Worm (Caenorhabditis elegans): ENCODE measurements around the gene F49H6.8.

F49H6.8 gene

DNA sequence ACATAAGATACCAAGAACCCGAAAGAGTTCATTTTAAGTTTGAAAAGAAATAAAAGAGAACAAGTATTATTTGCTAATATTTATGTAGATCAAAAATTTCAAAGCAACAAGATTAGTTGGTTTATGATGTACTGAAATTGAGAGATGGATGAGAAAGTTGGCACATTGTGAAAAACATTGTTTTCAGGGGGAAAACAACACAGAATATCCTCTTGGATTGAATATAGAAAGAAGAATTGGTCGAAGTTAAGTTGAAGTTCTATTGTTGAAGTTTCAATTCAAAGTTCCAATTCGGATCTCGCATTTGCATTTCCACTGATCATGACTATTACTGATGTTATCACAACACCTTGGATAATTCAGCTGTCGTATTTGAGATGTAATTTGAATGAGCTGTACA lies 21.8 kb downstream of the F49H6.8 start:
- TF ChIP-seq lin-39 (tag; optimal IDR thresholded peaks at IDR 0.05) (no peak), nhr-77 (tag; optimal IDR thresholded peaks at IDR 0.05) (no peak), elt-1 (tag; optimal IDR thresholded peaks at IDR 0.05) (no peak), lin-13 (GFP tag; optimal IDR thresholded peaks at IDR 0.05) (no peak), nhr-23 (tag; optimal IDR thresholded peaks at IDR 0.05) (no peak), sma-9 (GFP tag; optimal IDR thresholded peaks at IDR 0.05) (no peak), sma-9 (tag; optimal IDR thresholded peaks at IDR 0.05) (no peak), gmeb-1 (tag; optimal IDR thresholded peaks at IDR 0.05) (no peak), ztf-11 (tag; optimal IDR thresholded peaks at IDR 0.05) (no peak), blmp-1 (tag; optimal IDR thresholded peaks at IDR 0.05; ENCODE audit: insufficient read depth) (no peak), lin-11 (tag; optimal IDR thresholded peaks at IDR 0.05) (no peak), peb-1 (tag; optimal IDR thresholded peaks at IDR 0.05) (no peak), skn-1 (tag; optimal IDR thresholded peaks at IDR 0.05) (no peak), ceh-16 (tag; optimal IDR thresholded peaks at IDR 0.05) (no peak), unc-39 (tag; optimal IDR thresholded peaks at IDR 0.05) (no peak), sem-4 (tag; optimal IDR thresholded peaks at IDR 0.05) (no peak), dmd-4 (tag; optimal IDR thresholded peaks at IDR 0.05) (no peak), ama-1 (optimal IDR thresholded peaks at IDR 0.05) (no peak), crh-2 (tag; optimal IDR thresholded peaks at IDR 0.05) (no peak), ztf-4 (tag; optimal IDR thresholded peaks at IDR 0.05) (no peak), nhr-25 (tag; optimal IDR thresholded peaks at IDR 0.05) (no peak)

DNA sequence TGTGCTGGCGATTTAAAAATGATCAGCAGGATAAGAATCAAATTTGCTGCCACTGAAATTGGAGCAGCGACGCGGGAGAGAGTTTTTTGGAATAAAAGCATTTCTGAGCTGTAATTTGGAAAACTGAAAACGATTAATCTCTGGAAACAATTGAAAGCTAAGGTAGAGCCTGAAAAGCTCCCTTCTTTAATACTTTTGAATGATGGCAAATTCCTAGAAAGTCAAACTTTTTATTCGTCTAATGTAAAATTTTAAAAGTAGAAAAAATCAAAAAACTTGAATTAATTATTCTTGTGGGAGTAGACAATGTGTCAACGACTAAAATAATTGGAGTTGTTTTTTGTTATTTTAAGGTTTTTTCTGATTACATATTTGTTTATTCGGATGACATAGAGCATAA lies 22.3 kb downstream of the F49H6.8 start, which contains the start of gene str-217:
str-217 (minus strand) TSS at position 101 of the 400 bp plus-strand sequence.
- no peak for TF ChIP-seq ztf-1 (GFP tag; conservative IDR thresholded peaks at IDR 0.05)
- TF ChIP-seq alr-1 (tag; optimal IDR thresholded peaks at IDR 0.05), result no peak
- no peak for TF ChIP-seq zag-1 (tag; optimal IDR thresholded peaks at IDR 0.05)
- no peak for TF ChIP-seq mbf-1 (tag; optimal IDR thresholded peaks at IDR 0.05)
- TF ChIP-seq nhr-77 (tag; optimal IDR thresholded peaks at IDR 0.05), result no peak
- no peak for TF ChIP-seq ztf-4 (tag; optimal IDR thresholded peaks at IDR 0.05)
- TF ChIP-seq peb-1 (tag; optimal IDR thresholded peaks at IDR 0.05), result no peak
- TF ChIP-seq crh-2 (tag; optimal IDR thresholded peaks at IDR 0.05), result no peak
- TF ChIP-seq ama-1 (optimal IDR thresholded peaks at IDR 0.05), result no peak
- no peak for TF ChIP-seq nhr-11 (tag; optimal IDR thresholded peaks at IDR 0.05)

DNA sequence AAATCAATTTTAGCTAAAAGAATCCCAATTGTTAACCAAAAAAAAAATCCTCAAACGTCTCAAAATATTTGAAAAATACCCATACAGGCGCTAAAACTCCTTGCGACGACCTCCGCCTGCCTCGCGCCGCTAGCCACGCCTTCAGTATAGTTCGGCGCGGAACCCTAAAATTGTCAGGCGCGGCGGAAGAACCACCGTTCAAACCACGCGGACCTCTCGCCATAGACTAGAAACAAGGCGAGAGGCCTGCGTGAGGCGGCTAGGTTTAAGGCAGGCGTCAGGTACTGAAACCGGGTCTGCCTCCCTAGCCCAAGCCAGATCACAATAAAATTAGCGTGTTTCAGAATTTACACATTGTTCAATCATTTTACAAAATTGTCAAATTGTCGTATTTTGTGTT lies 30.1 kb downstream of the F49H6.8 start:
- no peak for TF ChIP-seq lin-39 (tag; optimal IDR thresholded peaks at IDR 0.05)
- no peak for TF ChIP-seq ztf-4 (tag; optimal IDR thresholded peaks at IDR 0.05)
- TF ChIP-seq nhr-6 (tag; optimal IDR thresholded peaks at IDR 0.05), result no peak
- TF ChIP-seq zag-1 (tag; optimal IDR thresholded peaks at IDR 0.05), result no peak
- no peak for TF ChIP-seq ZK546.5 (tag; optimal IDR thresholded peaks at IDR 0.05)
- TF ChIP-seq crh-2 (tag; optimal IDR thresholded peaks at IDR 0.05), result no peak
- no peak for TF ChIP-seq ama-1 (optimal IDR thresholded peaks at IDR 0.05)
- TF ChIP-seq ztf-1 (GFP tag; conservative IDR thresholded peaks at IDR 0.05), result no peak
- TF ChIP-seq sma-3 (GFP tag; optimal IDR thresholded peaks at IDR 0.05), result no peak

DNA sequence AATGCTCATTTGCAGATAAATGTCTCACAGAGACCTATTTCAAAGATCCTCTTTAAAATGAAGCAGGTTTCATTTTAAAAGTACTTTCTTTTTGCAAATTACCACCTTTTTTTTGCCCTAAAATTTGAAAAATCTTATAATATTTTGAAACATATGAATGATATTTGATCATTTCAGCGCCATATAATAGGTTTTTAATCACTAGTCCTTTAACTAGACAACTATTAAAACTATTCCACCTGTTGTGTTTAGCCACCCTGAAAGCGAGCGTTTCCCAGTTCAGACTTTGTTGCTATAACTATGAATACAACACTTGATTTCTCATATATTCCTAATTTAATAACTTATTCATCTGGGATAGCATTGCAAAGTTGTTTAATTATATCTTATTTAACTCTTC lies 30.7 kb downstream of the F49H6.8 start, which contains the start of gene srz-95:
srz-95 (plus strand) TSS at position 301 of the 400 bp plus-strand sequence.
- TF ChIP-seq unc-62 (GFP tag; optimal IDR thresholded peaks at IDR 0.05) (no peak), ZK546.5 (tag; optimal IDR thresholded peaks at IDR 0.05) (no peak), gmeb-1 (tag; optimal IDR thresholded peaks at IDR 0.05) (no peak), ama-1 (optimal IDR thresholded peaks at IDR 0.05) (no peak), mbf-1 (tag; optimal IDR thresholded peaks at IDR 0.05) (no peak), sma-3 (GFP tag; optimal IDR thresholded peaks at IDR 0.05) (no peak)

DNA sequence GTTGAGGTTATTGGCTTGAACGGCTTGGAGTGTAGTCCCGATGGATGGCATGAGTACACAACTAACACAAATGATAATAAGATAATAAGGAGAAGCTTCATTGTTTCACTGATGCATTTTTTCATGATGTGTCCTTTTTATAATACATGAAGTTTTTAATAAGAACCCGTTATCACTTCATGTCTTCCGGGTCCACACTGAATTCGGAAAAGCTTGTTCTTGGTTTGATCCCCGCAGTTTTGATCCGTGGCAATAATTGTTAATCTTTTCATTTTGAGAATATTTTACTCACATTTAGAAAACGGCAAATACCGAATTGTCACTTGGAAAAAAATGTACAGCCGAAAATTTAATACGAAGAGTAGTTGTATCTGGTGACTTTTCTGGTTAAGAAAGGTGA lies 33.8 kb downstream of the F49H6.8 start, which contains the start of gene Y102A5C.27:
Y102A5C.27 (minus strand) TSS at position 101 of the 400 bp plus-strand sequence.
- no peak for TF ChIP-seq ceh-82 (tag; optimal IDR thresholded peaks at IDR 0.05)
- TF ChIP-seq egl-27 (tag; optimal IDR thresholded peaks at IDR 0.05), result no peak

- TF ChIP-seq nhr-23 (tag; optimal IDR thresholded peaks at IDR 0.05), result no peak
- TF ChIP-seq crh-2 (tag; optimal IDR thresholded peaks at IDR 0.05), result no peak
- no peak for TF ChIP-seq alr-1 (tag; optimal IDR thresholded peaks at IDR 0.05)
- TF ChIP-seq nhr-77 (tag; optimal IDR thresholded peaks at IDR 0.05), result no peak
- TF ChIP-seq C34F6.9 (tag; optimal IDR thresholded peaks at IDR 0.05), result no peak
- TF ChIP-seq elt-1 (tag; optimal IDR thresholded peaks at IDR 0.05), result no peak
- TF ChIP-seq unc-62 (GFP tag; optimal IDR thresholded peaks at IDR 0.05), result no peak
- no peak for TF ChIP-seq nhr-10 (tag; optimal IDR thresholded peaks at IDR 0.05)
- no peak for TF ChIP-seq ztf-11 (tag; optimal IDR thresholded peaks at IDR 0.05)
- TF ChIP-seq ceh-16 (tag; optimal IDR thresholded peaks at IDR 0.05), result no peak
- no peak for TF ChIP-seq nhr-25 (tag; optimal IDR thresholded peaks at IDR 0.05)
- TF ChIP-seq egl-27 (tag; optimal IDR thresholded peaks at IDR 0.05), result no peak
- no peak for TF ChIP-seq ztf-4 (tag; optimal IDR thresholded peaks at IDR 0.05)
- no peak for TF ChIP-seq elt-3 (tag; optimal IDR thresholded peaks at IDR 0.05)
- TF ChIP-seq nhr-12 (tag; optimal IDR thresholded peaks at IDR 0.05), result no peak
- TF ChIP-seq ceh-82 (tag; optimal IDR thresholded peaks at IDR 0.05), result no peak
- TF ChIP-seq sma-3 (GFP tag; optimal IDR thresholded peaks at IDR 0.05), result no peak
- TF ChIP-seq gmeb-1 (tag; optimal IDR thresholded peaks at IDR 0.05), result no peak
These were observed 34.7 kb downstream of the F49H6.8 start for ce11 chrV:16987783-16988182.
